Worm (Caenorhabditis elegans): ENCODE measurements around the gene plrg-1.
A peak's percentile ranks its signal among the peaks of the same experiment; 100 is the strongest.

Gene plrg-1

DNA sequence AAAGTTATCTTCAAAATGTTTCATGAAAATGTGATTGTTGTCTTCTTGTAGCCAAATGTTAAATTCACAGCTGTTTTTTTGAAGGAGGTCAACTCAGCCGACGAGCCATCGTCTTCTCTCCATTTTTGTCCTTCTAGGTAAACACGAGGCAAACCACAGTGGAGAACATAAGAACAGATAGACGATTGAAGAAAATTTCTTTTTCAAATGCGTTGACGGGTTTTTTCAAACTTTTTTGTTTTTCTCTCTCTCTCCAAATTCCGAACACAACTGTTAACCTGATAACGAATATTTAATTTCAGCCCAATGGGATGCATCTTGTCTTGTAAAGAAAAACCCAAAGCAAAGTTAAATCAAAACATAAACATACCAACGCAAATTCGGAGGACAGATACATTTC lies 12.2 kb downstream of the plrg-1 start, which contains the start of gene D1054.19:
TSS of gene D1054.19 (plus strand) at position 301 of the 400 bp plus-strand sequence.
- TF ChIP-seq ekl-4 (GFP tag; IDR thresholded peaks at IDR 0.05) (no peak), nhr-80 (tag; optimal IDR thresholded peaks at IDR 0.05) (no peak), pbrm-1 (GFP tag; IDR thresholded peaks at IDR 0.05) (no peak), ceh-58 (GFP tag; IDR thresholded peaks at IDR 0.05) (no peak), athp-1 (tag; optimal IDR thresholded peaks at IDR 0.05) (no peak), egrh-3 (GFP tag; IDR thresholded peaks at IDR 0.05) (no peak), mes-4 (tag; optimal IDR thresholded peaks at IDR 0.05) (no peak), chd-7 (tag; optimal IDR thresholded peaks at IDR 0.05) (no peak), unc-130 (GFP tag; optimal IDR thresholded peaks at IDR 0.05) (no peak), madf-3 (GFP tag; IDR thresholded peaks at IDR 0.05) (no peak), gei-17 (GFP tag; optimal IDR thresholded peaks at IDR 0.05) (no peak), repo-1 (tag; optimal IDR thresholded peaks at IDR 0.05) (no peak), attf-5 (GFP tag; optimal IDR thresholded peaks at IDR 0.05) (no peak), ama-1 (optimal IDR thresholded peaks at IDR 0.05) (no peak), ama-1 (GFP tag; optimal IDR thresholded peaks at IDR 0.05) (no peak), F49E8.2 (tag; optimal IDR thresholded peaks at IDR 0.05; ENCODE audit: insufficient read depth) (no peak), nfya-2 (GFP tag; IDR thresholded peaks at IDR 0.05) (no peak), ceh-79 (tag; optimal IDR thresholded peaks at IDR 0.05) (no peak), egl-44 (GFP tag; IDR thresholded peaks at IDR 0.05) (no peak), pha-4 (tag; optimal IDR thresholded peaks at IDR 0.05) (no peak)

DNA sequence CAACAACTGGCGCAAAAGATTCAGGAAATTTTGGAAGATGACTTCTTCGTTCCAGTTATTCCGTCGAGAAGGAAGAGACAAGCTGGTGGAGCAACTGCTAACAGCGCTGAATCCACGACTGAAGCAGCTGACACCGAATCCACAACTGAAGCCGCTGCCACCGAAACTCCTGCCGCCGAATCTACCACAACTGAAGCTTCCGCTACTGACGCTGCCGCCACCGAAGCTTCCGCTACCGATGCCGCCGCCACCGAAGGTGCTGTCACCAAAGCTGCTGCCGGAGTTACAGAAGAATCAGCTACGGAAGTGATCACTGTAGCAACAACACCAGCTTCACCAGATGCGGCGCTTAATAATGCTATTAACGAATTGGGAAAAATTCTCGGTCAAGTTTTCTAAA lies 13.2 kb downstream of the plrg-1 start:
- peak; percentile 56; the same call in 1 of the 2 replicates for TF ChIP-seq egrh-3 (GFP tag; IDR thresholded peaks at IDR 0.05)
- TF ChIP-seq ceh-58 (GFP tag; IDR thresholded peaks at IDR 0.05): 0 out of 2 replicates have a peak, but pooled peaks have one; percentile 61
- TF ChIP-seq T07F8.4 (tag; optimal IDR thresholded peaks at IDR 0.05): no peak
- TF ChIP-seq attf-3 (GFP tag; conservative IDR thresholded peaks at IDR 0.05): 0 out of 2 replicates have a peak, but pooled peaks have one; percentile 31

DNA sequence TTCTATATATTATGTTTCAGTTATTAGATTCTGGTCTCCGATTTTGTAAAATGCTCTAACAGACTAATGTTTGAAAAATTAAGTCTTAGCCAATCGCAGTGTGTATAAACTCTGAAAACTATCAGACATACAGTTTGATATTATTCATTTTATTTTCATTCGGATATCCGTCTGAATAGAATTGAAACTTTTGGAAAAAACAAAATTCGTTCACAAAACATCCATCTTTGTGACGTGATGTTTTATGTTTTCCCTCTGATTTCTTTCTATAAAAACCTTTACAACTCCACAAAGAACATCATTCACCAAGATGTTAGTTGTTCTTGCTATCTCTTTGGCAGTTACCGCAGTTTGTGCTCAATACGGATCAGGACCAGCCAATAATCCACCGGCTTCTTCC lies 14.2 kb downstream of the plrg-1 start, which contains the start of gene ule-3:
TSS of gene ule-3 (plus strand) at position 301 of the 400 bp plus-strand sequence.
- TF ChIP-seq bed-2 (GFP tag; IDR thresholded peaks at IDR 0.05): no peak
- TF ChIP-seq B0019.2 (GFP tag; conservative IDR thresholded peaks at IDR 0.05): no peak

DNA sequence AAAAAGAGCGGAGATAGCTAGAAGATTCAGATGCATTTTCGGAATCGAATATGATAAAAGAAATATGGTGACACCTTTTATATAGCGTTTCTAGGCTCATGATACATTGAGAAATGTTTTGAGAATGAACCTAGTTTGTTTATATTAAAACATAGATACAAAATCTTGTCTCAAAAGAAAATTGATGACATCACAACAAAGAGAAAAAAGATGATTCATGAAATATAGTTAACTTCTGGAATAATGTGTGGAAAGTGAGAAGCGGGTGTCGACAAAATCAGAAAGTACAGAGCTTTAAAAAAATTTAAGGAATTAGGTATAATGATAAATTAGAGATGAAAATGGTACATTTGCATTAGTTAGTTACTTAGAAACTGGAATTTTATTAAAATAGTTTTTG lies 14.9 kb downstream of the plrg-1 start, which contains the start of gene D1054.10:
TSS of gene D1054.10 (minus strand) at position 101 of the 400 bp plus-strand sequence.
- TF ChIP-seq F55B11.4 (tag; optimal IDR thresholded peaks at IDR 0.05; ENCODE audit: borderline replicate concordance, insufficient read depth) (no peak), ceh-79 (tag; optimal IDR thresholded peaks at IDR 0.05) (no peak), F57C9.4 (tag; optimal IDR thresholded peaks at IDR 0.05) (no peak)

DNA sequence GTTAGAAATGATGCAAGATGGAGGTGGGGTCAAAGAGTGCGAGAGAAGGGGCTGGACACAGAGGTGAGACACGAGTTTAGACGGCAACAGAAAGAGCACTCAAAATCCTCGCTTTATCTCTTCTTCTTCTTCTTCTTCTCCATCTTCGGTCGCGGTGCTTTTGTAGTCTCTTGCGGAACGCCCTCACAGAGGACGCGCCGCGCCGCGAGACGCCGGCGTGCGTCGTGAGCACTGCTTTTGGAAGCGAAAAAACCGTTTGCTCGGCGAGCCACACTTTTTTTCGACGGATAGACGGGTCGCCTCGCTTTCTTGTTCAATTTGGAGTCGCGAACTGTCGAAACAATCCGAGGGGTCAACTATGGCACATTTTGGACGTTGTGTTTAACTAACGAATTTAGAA lies 16.8 kb downstream of the plrg-1 start, which contains the start of gene D1054.9:
TSS of gene D1054.9 (minus strand) at position 137 of the 400 bp plus-strand sequence.
- TF ChIP-seq K12H6.12 (tag; optimal IDR thresholded peaks at IDR 0.05) (no peak), zfh-2 (GFP tag; conservative IDR thresholded peaks at IDR 0.05) (peak; percentile 89), T07F8.4 (tag; optimal IDR thresholded peaks at IDR 0.05) (no peak)

DNA sequence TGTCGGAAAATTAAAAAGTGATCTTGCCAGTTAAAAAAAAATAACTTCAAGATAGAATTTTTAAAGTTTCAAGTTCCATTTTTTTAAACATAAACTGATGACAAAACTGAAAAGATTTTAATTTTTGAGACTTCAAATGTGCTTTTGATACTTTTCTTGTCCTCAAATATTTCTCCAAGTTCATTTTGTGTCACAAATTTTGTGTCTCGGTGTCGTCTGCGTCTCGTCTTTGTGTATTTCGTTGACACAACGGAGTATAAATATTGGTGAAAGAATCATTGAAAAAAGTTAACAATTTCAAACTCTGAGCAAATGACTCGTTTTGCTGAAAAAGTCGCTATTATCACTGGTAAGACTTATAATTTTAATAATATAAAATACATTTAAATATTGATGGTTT lies 23.7 kb downstream of the plrg-1 start, which contains the start of gene D1054.8:
TSS of gene D1054.8 (plus strand) at position 301 of the 400 bp plus-strand sequence.
- no peak for TF ChIP-seq dpff-1 (tag; optimal IDR thresholded peaks at IDR 0.05)
- no peak for TF ChIP-seq ztf-6 (GFP tag; IDR thresholded peaks at IDR 0.05)
- TF ChIP-seq attf-6 (GFP tag; IDR thresholded peaks at IDR 0.05): no peak
- TF ChIP-seq bed-1 (GFP tag; IDR thresholded peaks at IDR 0.05): no peak
- TF ChIP-seq Y56A3A.18 (GFP tag; IDR thresholded peaks at IDR 0.05): no peak
- TF ChIP-seq K11D2.4 (GFP tag; IDR thresholded peaks at IDR 0.05): no peak
- TF ChIP-seq unc-62 (GFP tag; optimal IDR thresholded peaks at IDR 0.05): no peak
- TF ChIP-seq T26A5.8 (tag; optimal IDR thresholded peaks at IDR 0.05): no peak
- TF ChIP-seq F57A8.1 (GFP tag; optimal IDR thresholded peaks at IDR 0.05): no peak
- TF ChIP-seq hrde-1 (tag; optimal IDR thresholded peaks at IDR 0.05; ENCODE audit: borderline replicate concordance): no peak
- no peak for TF ChIP-seq attf-3 (GFP tag; conservative IDR thresholded peaks at IDR 0.05)
